Worm (Caenorhabditis elegans) whole organism, L4/young adult: ENCODE measurements around the gene T05A8.11.

Experiments used
- W03F9.2 ChIP-seq: fragments of 150-350 bp; optimal IDR thresholded peaks from 2 replicates; lab custom pipeline; 2014; ENCODE audit warnings: missing biosample characterization, missing genetic modification characterization
- dao-5 ChIP-seq: sonication (generic microtip); optimal IDR thresholded peaks from 2 replicates; lab custom pipeline; 2016; ENCODE audit warnings: missing genotype, missing genetic modification characterization, moderate library complexity, missing compliant biosample characterization
- him-1 ChIP-seq: sonication (generic microtip); optimal IDR thresholded peaks from 2 replicates; lab custom pipeline; 2016; ENCODE audit warnings: missing genotype, missing genetic modification reagents, missing genetic modification characterization, missing compliant biosample characterization

Gene T05A8.11

ce11 chrII:2725561-2725960 lies at the start of gene T05A8.11, which contains the start of gene nep-2:
Gene T05A8.11 (minus strand): TSS chrII:2725661.
Gene nep-2 (minus strand): TSS chrII:2725752.
- no peak for TF ChIP-seq dao-5 (tag; lab: Kevin White, UChicago)
- TF ChIP-seq W03F9.2 (tag; lab: Kevin White, UChicago): no peak
- TF ChIP-seq him-1 (tag; lab: Kevin White, UChicago): no peak

DNA sequence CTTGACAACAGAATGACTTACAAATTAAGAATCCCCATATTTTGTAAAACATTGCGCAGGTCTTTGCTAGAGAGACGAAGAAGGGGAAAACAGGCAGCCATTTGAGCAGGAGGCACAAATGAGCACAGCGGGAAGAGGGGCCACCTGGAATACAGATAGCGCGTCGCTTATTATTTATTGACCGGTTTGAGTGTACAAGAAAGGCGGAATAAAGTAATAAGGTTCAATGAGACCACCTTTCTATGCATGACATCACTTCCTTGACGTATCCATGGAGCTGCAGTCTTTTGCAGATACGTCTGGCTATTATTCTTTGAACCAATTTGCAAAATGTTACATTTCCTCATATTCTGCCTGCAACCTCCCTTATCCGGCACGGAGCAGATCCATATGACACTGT lies 49.4 kb upstream of the T05A8.11 start, which contains the start of gene fbxb-111:
Gene fbxb-111, minus strand, starts transcription at position 101 of the 400 bp plus-strand sequence.
- TF ChIP-seq W03F9.2 (tag; lab: Kevin White, UChicago) (no peak), him-1 (tag; lab: Kevin White, UChicago) (no peak), dao-5 (tag; lab: Kevin White, UChicago) (no peak)

DNA sequence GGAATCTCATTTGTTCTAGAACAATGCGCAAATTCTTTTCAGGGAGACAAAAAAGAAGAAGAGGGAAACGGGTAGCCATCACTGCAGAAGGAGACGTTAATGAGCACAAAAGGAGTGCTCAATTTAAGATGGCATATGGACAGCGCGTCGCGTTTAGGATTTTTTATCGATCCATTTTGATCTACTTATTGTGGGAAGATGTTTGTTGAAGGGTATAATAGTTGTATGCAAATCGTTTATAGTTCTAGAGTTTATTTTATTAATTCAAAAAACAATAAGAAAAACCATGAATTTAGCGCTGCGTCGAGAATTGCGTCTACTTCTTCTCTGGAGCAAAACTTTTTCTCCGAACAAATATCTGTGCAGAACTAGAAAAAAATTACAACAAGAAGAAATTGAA lies 48.1 kb upstream of the T05A8.11 start, which contains the start of gene sdz-9:
Gene sdz-9, minus strand, starts transcription at position 101 of the 400 bp plus-strand sequence.
- no peak for TF ChIP-seq him-1 (tag; lab: Kevin White, UChicago)
- no peak for TF ChIP-seq W03F9.2 (tag; lab: Kevin White, UChicago)
- no peak for TF ChIP-seq dao-5 (tag; lab: Kevin White, UChicago)

ce11 chrII:2772166-2772565 lies 46.7 kb upstream of the T05A8.11 start, which contains the start of gene sdz-10:
Gene sdz-10 (minus strand): TSS chrII:2772266.
- no peak for TF ChIP-seq W03F9.2 (tag; lab: Kevin White, UChicago)
- no peak for TF ChIP-seq dao-5 (tag; lab: Kevin White, UChicago)
- TF ChIP-seq him-1 (tag; lab: Kevin White, UChicago): no peak

DNA sequence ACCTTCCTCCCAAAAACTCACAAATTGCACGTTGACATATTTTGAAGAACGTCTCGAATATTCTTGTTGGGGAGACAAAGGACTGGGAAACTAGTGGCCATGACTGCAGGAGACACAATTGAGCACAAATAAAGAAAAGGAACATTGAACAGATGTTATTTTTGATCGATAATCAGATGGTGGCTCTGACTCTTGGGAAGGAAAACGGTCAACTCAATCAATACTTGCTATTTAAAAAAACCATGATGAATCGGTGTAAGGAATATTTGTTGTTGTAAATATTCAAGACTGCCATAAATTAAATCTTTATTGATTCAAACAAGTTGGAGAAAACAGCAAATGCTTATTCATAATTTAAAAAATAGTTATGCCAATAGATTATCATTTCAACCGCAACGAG lies 45.3 kb upstream of the T05A8.11 start, which contains the start of gene fbxb-105:
Gene fbxb-105, minus strand, starts transcription at position 101 of the 400 bp plus-strand sequence.
- TF ChIP-seq W03F9.2 (tag; lab: Kevin White, UChicago): no peak
- no peak for TF ChIP-seq dao-5 (tag; lab: Kevin White, UChicago)
- no peak for TF ChIP-seq him-1 (tag; lab: Kevin White, UChicago)

DNA sequence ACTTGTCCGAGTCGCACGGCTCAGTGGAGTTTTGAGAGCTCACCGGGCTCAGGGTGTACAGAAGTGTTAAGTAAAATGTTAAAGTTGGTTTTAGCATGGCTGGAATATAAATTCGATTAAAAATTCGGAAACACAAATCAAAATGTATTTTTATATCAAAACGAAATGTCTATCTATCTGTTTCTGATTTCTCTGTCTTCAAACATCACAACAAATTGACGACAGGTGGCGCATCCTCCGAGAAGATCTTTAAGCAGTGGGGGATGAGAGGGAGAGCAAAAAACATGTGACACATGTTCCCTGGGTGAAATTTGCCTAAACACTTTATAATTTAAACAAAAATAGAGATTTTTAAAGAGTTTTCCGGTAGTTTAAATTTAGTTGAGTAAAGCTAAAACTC lies 43.6 kb upstream of the T05A8.11 start, which contains the start of gene F08D12.7:
Gene F08D12.7, minus strand, starts transcription at position 101 of the 400 bp plus-strand sequence.
- TF ChIP-seq dao-5 (tag; lab: Kevin White, UChicago) (no peak), W03F9.2 (tag; lab: Kevin White, UChicago) (no peak)

DNA sequence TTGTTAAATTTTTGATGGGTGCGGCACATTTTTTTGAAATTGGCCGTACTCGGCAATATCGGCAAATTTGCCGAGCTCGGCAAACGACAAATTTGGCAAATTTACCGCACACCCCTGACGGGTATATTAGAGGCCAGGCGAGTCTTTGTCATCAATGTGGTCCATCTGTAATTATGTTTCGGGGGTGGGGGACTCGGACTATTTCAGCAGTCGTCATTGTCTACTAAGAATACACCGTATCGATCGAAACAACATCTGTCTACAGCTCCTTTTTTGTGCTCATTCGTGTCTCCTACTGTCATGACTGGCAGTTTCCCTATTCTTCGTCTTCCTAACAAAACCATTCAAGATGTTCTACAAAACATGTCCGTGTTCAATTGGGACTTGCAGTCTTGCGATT lies 40.9 kb upstream of the T05A8.11 start, which contains the start of gene F08D12.15:
Gene F08D12.15, plus strand, starts transcription at position 301 of the 400 bp plus-strand sequence.
- TF ChIP-seq dao-5 (tag; lab: Kevin White, UChicago): no peak
- no peak for TF ChIP-seq him-1 (tag; lab: Kevin White, UChicago)
- no peak for TF ChIP-seq W03F9.2 (tag; lab: Kevin White, UChicago)

DNA sequence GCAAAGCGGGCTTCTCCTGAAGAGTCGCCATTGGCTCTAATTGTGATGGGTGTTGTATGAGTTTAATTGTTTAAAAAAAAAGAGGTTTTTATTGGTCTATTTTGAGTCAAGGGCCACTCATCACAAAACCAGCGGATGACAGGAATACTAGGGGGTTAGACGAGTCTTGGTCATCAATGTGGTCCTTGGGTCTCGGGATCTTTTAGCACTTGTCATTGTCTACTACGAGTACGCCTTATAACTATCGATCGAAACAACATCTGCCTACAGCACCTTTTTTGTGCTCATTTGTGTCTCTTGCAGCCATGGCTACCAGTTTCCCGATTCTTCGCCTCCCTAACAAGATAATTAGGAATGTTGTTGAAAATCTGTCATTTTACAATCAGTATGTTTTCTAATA lies 39.2 kb upstream of the T05A8.11 start, which contains the start of gene fbxb-108:
Gene fbxb-108, plus strand, starts transcription at position 301 of the 400 bp plus-strand sequence.
- TF ChIP-seq dao-5 (tag; lab: Kevin White, UChicago): no peak
- TF ChIP-seq him-1 (tag; lab: Kevin White, UChicago): no peak
- TF ChIP-seq W03F9.2 (tag; lab: Kevin White, UChicago): no peak

ce11 chrII:2762108-2762507 lies 36.6 kb upstream of the T05A8.11 start, which contains the start of gene fbxb-106:
Gene fbxb-106 (plus strand): TSS chrII:2762408.
- no peak for TF ChIP-seq him-1 (tag; lab: Kevin White, UChicago)
- TF ChIP-seq dao-5 (tag; lab: Kevin White, UChicago): no peak
- TF ChIP-seq W03F9.2 (tag; lab: Kevin White, UChicago): no peak

ce11 chrII:2758476-2758875 lies 33.0 kb upstream of the T05A8.11 start, which contains the start of gene fbxb-107:
Gene fbxb-107 (plus strand): TSS chrII:2758772.
- no peak for TF ChIP-seq him-1 (tag; lab: Kevin White, UChicago)
- no peak for TF ChIP-seq W03F9.2 (tag; lab: Kevin White, UChicago)
- TF ChIP-seq dao-5 (tag; lab: Kevin White, UChicago): no peak

ce11 chrII:2757954-2758353 lies 32.5 kb upstream of the T05A8.11 start, which contains the start of gene F29A7.8:
Gene F29A7.8 (minus strand): TSS chrII:2758054.
- no peak for TF ChIP-seq W03F9.2 (tag; lab: Kevin White, UChicago)
- no peak for TF ChIP-seq him-1 (tag; lab: Kevin White, UChicago)
- TF ChIP-seq dao-5 (tag; lab: Kevin White, UChicago): no peak

- TF ChIP-seq him-1 (tag; lab: Kevin White, UChicago) (no peak), dao-5 (tag; lab: Kevin White, UChicago) (no peak), W03F9.2 (tag; lab: Kevin White, UChicago) (no peak)
Measured at ce11 chrII:2756351-2756750, 30.9 kb upstream of the T05A8.11 start.

DNA sequence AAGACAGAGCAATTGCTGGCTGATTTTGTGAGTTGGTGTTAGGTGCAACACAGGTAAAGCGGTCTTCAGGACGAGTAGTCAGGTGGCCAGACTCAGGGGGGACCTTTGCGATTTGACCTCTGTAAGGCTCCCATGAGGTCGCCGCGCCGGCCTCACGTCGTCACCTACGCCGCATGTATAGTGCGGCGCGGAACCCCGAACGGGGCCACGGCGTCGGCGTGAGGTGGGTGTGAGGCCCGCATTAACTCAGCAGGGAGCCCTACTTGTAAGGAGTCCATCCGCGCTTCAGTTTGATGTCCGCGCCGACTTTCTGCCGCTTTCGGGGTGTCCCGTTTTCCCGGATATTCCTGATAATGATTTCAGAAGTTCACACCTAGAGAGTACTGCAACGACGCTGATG lies 29.1 kb upstream of the T05A8.11 start:
- TF ChIP-seq dao-5 (tag; lab: Kevin White, UChicago): no peak
- no peak for TF ChIP-seq W03F9.2 (tag; lab: Kevin White, UChicago)
- no peak for TF ChIP-seq him-1 (tag; lab: Kevin White, UChicago)

- TF ChIP-seq W03F9.2 (tag; lab: Kevin White, UChicago) (no peak), dao-5 (tag; lab: Kevin White, UChicago) (no peak), him-1 (tag; lab: Kevin White, UChicago) (no peak)
Measured at ce11 chrII:2752999-2753398, 27.5 kb upstream of the T05A8.11 start, which contains the start of gene F29A7.3. Gene F29A7.3 (plus strand): TSS chrII:2753299.
